Worm (Caenorhabditis elegans): Measurements from ENCODE around the gene Y43F8B.1.

Y43F8B.1 gene

DNA sequence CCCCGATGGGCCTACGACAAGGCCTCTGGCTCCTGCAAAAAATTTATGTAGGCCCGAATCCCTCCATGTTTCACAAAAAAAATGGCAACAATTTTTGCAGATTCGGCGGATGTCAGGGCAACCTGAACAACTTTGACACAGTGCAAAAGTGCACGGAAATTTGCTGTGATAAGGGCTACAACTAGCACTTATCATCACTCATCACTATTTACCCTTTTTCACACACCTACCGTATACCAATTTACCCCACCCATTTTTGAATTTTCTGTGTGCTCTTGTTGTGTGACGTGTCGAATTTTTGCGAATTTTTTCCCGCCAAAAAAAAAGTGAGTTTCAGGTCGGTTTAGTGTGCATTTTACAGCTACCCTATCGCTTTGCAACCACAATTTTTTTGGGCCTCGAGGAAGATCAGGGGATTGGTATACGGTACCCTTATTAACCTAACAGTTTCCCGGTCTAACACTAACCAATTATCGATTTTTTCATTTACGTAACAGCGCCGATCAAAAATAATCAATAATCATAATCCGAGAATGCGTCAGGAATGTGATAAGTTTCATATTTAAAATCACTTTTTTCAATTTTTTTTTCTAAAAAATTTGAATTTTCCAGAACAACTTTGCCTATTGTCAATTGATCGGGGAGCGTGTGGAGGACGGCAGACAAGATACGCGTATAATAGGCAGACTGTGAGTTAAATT, 27.4 kb downstream of the Y43F8B.1 start:
- TF ChIP-seq elt-4 (tag; optimal IDR thresholded peaks at IDR 0.05), result no peak
- no peak for TF ChIP-seq odd-2 (tag; optimal IDR thresholded peaks at IDR 0.05)
- TF ChIP-seq ceh-24 (tag; optimal IDR thresholded peaks at IDR 0.05), result no peak
- TF ChIP-seq pros-1 (tag; optimal IDR thresholded peaks at IDR 0.05), result no peak
- TF ChIP-seq ceh-45 (GFP tag; IDR thresholded peaks at IDR 0.05), result no peak
- no peak for TF ChIP-seq madf-2 (tag; optimal IDR thresholded peaks at IDR 0.05)
- TF ChIP-seq sox-2 (GFP tag; IDR thresholded peaks at IDR 0.05), result no peak
- TF ChIP-seq che-1 (tag; optimal IDR thresholded peaks at IDR 0.05), result no peak
- TF ChIP-seq hlh-13 (GFP tag; optimal IDR thresholded peaks at IDR 0.05), result no peak
- no peak for TF ChIP-seq ceh-6 (GFP tag; optimal IDR thresholded peaks at IDR 0.05)

DNA sequence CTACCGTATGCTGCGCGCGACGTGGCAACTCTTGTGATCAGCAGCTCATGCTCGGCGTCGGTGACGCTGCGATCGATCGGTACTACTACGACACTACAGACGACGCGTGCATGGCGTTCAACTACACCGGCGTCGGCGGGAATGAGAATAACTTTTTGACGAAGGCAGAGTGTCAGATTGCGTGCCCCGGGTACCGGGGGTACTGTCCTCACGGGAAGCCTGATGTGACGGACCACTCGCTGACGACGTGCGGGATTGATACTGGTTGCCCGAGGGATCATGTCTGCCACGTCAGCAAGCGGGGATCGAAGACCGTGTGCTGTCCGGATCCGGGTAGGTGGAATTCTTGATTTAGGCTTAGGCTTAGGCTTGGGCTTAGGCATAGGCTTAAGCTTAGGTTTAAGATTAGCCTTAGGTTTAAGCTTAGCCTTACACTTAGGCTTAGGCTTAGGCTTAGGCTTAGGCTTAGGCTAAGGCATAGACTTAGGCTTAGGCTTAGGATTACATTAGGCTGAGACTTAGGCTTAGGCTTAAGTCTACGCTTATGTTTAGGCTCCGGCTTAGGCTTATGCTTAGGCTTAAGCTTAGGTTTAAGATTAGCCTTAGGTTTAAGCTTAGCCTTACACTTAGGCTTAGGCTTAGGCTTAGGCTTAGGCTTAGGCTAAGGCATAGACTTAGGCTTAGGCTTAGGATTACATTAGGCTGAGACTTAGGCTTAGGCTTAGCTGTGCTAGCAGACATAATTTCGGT, 28.2 kb downstream of the Y43F8B.1 start:
- TF ChIP-seq dve-1 (tag; optimal IDR thresholded peaks at IDR 0.05) (peak; percentile 61), T23F11.4 (GFP tag; optimal IDR thresholded peaks at IDR 0.05) (peak; percentile 36)

DNA sequence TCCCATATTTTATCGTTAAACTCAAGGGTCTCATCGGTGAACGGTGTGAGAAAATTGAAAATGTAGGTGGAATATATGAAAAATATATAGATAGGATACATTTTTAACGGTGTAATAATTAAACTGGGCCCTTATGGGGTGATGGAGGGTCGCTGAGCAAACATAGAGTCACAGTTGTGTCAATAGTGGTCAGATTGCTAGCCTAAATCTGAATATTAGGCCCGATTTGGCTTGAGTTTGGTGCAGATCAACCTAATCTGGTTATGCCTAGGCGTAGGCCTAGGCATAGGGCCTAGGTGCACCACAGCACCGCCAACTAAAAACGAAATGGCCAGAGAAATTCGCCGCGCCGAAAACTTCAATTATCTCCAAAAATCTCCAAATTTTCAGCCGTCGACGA, 32.4 kb downstream of the Y43F8B.1 start, which contains the start of gene phy-4:
phy-4 (minus strand) TSS at position 101 of the 400 bp plus-strand sequence.
- TF ChIP-seq ceh-48 (tag; optimal IDR thresholded peaks at IDR 0.05), result no peak

DNA sequence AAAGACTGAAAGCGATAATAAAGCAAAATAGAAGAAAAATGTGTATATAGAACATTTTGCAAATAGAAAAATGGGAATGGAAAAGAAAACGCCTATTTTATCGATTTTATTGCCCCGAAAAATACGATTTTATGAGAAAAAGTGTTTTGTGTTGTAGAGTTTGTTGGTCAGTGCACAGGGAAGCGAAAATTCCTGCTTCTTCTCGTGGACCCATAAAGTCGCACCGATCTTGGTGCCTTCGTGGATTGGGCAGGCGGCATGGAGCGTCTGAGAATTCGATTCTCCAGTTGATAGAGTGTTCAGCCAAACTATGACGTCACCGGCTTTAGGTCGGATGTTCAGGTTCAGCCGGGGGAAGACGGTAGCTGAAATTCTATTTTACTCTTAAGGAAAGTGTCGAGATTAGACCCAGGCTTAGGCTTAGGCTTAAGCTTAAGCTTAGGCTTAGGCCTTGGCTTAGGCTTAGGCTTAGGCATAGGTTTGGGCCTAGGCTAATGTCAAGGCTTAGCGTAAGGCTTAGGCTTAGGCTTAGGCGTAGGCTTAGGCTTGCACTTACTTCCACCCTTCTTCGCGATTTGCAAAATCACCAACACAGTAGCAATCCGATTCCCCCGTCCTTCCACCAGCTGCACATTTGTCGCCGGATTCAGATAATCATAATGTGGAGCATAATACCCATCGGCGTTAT, 33.6 kb downstream of the Y43F8B.1 start, which contains the start of gene Y43F8B.19:
Y43F8B.19 (minus strand) TSS at position 51 of the 688 bp plus-strand sequence.
- TF ChIP-seq ama-1 (optimal IDR thresholded peaks at IDR 0.05), result no peak
- no peak for TF ChIP-seq K02D7.2 (tag; optimal IDR thresholded peaks at IDR 0.05)
- TF ChIP-seq ceh-48 (tag; optimal IDR thresholded peaks at IDR 0.05), result no peak
- TF ChIP-seq elt-2 (tag; optimal IDR thresholded peaks at IDR 0.05), result no peak
- no peak for TF ChIP-seq ceh-6 (GFP tag; optimal IDR thresholded peaks at IDR 0.05)
- no peak for TF ChIP-seq ceh-2 (tag; optimal IDR thresholded peaks at IDR 0.05)
- TF ChIP-seq ceh-31 (tag; optimal IDR thresholded peaks at IDR 0.05), result no peak
- no peak for TF ChIP-seq ttx-3 (tag; optimal IDR thresholded peaks at IDR 0.05)
- TF ChIP-seq ceh-14 (tag; optimal IDR thresholded peaks at IDR 0.05), result no peak
- TF ChIP-seq nhr-11 (tag; optimal IDR thresholded peaks at IDR 0.05), result no peak
- TF ChIP-seq fkh-10 (GFP tag; optimal IDR thresholded peaks at IDR 0.05), result no peak
- TF ChIP-seq F13H6.1 (tag; optimal IDR thresholded peaks at IDR 0.05), result no peak
- TF ChIP-seq pag-3 (tag; optimal IDR thresholded peaks at IDR 0.05; ENCODE audit: borderline replicate concordance), result no peak
- TF ChIP-seq tbx-2 (tag; optimal IDR thresholded peaks at IDR 0.05), result no peak

DNA sequence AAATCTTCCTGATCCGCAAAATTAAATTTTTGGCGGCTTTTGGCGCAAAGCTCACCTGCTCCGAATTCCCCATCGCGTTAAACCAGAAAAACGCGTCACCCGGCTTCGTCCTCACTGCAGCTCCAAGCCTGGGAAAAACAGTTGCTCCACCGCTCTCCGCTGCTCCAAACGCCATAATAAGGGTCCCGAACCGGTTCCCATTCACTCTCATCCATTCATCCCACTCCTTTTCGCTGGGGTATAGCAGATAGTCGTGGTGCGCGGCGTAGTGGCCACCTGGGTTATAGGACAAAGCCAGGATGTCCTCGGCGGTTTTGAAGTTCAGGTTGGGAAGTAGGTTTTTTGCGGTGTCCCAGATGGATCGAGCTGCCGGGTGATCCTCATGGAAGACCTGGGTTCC, 35.1 kb downstream of the Y43F8B.1 start:
- TF ChIP-seq che-1 (tag; optimal IDR thresholded peaks at IDR 0.05), result no peak
- TF ChIP-seq hlh-8 (tag; optimal IDR thresholded peaks at IDR 0.05), result no peak
- TF ChIP-seq fkh-10 (GFP tag; optimal IDR thresholded peaks at IDR 0.05), result no peak
- TF ChIP-seq tbx-2 (tag; optimal IDR thresholded peaks at IDR 0.05), result no peak
- TF ChIP-seq ttx-3 (tag; optimal IDR thresholded peaks at IDR 0.05), result no peak
- TF ChIP-seq unc-42 (tag; optimal IDR thresholded peaks at IDR 0.05), result no peak
- no peak for TF ChIP-seq ceh-45 (GFP tag; IDR thresholded peaks at IDR 0.05)
- TF ChIP-seq gmeb-2 (tag; optimal IDR thresholded peaks at IDR 0.05), result no peak
- no peak for TF ChIP-seq ama-1 (optimal IDR thresholded peaks at IDR 0.05)
- no peak for TF ChIP-seq rnt-1 (tag; optimal IDR thresholded peaks at IDR 0.05)
- no peak for TF ChIP-seq hlh-30 (tag; optimal IDR thresholded peaks at IDR 0.05; ENCODE audit: insufficient read depth)
- TF ChIP-seq ceh-22 (tag; optimal IDR thresholded peaks at IDR 0.05), result no peak
- no peak for TF ChIP-seq ceh-24 (tag; optimal IDR thresholded peaks at IDR 0.05)
- TF ChIP-seq ref-2 (tag; optimal IDR thresholded peaks at IDR 0.05), result no peak
- TF ChIP-seq sox-4 (tag; optimal IDR thresholded peaks at IDR 0.05), result no peak
- TF ChIP-seq elt-4 (tag; optimal IDR thresholded peaks at IDR 0.05), result no peak
- TF ChIP-seq unc-86 (tag; optimal IDR thresholded peaks at IDR 0.05), result no peak

Data from whole organism, late embryonic.